Worm (Caenorhabditis elegans) whole organism, L4/young adult: ENCODE measurements around the gene F08G12.3.

Experiments
- W03F9.2 ChIP-seq: fragments of 150-350 bp; optimal IDR thresholded peaks from 2 replicates; lab custom pipeline; 2014; ENCODE audit warnings: missing biosample characterization, missing genetic modification characterization
- dao-5 ChIP-seq: sonication (generic microtip); optimal IDR thresholded peaks from 2 replicates; lab custom pipeline; 2016; ENCODE audit warnings: missing genotype, missing genetic modification characterization, moderate library complexity, missing compliant biosample characterization
- him-1 ChIP-seq: sonication (generic microtip); optimal IDR thresholded peaks from 2 replicates; lab custom pipeline; 2016; ENCODE audit warnings: missing genotype, missing genetic modification reagents, missing genetic modification characterization, missing compliant biosample characterization

The F08G12.3 gene

DNA sequence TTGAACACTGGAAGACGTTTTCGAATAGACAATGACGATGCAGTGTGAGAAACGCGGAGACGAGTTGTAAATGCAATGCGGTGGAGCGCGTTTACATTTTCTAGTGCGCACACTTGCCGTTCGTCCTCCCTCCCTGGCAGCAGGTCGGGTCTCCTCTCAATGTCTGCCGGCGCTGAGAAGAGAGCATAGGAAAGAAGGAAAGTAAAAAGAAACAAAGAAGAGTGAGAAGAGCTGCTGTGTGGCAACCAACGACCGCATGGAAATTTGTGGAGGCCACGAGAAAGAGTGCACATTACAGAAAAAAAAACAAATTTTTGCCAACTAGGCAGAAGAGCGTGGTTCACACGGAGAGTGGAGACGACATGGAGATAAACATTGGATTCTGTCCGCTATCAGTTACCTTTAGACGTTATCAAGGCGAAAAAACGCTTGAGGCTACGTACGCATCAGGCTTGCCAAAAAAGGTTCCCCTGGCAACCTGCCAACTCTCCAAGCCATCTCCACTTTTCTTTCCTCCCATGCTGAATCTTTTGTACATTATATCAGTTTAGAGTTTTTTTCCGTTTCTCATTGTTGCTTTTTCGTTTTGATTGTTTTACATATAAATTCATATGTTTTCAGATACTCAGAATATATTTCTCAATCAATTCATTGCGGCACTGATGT lies at the start of gene F08G12.3, which contains the start of gene snrp-40.1:
TSS of gene F08G12.3 (plus strand) at position 616 of the 666 bp plus-strand sequence.
TSS of gene snrp-40.1 (minus strand) at position 143 of the 666 bp plus-strand sequence.
- TF ChIP-seq him-1 (tag; lab: Kevin White, UChicago): peak; percentile 37
- TF ChIP-seq dao-5 (tag; lab: Kevin White, UChicago): no peak

DNA sequence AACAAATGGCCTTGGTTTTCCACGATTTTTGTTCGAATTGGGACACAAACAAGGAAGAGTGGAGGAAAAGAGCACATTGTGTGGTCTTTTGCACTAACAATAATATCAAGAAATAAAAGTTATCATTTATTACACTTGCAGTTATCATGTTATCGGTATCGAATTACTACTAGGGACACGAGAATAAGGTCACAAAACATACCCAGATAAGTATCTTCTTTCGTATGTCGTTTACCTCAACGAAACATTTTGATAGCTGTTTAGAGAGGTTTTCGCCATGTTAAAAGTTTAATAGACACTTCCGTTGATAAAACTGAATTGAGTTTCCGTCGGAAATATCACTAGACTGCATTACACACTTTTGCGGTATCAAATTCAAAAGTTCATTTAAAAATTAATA lies 49.1 kb upstream of the F08G12.3 start:
- TF ChIP-seq dao-5 (tag; lab: Kevin White, UChicago): no peak
- no peak for TF ChIP-seq W03F9.2 (tag; lab: Kevin White, UChicago)
- TF ChIP-seq him-1 (tag; lab: Kevin White, UChicago): no peak

DNA sequence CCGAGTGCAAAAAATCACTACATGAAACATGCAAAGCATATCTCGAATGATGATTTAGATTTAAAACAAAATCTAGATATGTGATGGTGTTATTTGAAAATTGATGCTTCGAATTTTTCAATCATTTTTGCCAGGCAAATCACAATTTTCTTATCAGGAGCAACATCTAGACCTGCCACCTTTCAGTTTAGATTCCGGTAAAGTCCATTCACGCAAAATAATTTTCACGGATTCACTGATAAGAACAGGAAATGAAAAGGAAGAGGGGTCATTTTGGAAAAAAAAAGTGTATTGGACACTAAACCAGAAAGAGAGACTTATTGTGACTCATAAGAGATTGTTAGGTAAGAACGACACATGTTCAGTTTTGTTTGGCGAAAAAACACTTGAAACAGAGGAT lies 48.1 kb upstream of the F08G12.3 start:
- no peak for TF ChIP-seq W03F9.2 (tag; lab: Kevin White, UChicago)
- no peak for TF ChIP-seq him-1 (tag; lab: Kevin White, UChicago)
- TF ChIP-seq dao-5 (tag; lab: Kevin White, UChicago): no peak

DNA sequence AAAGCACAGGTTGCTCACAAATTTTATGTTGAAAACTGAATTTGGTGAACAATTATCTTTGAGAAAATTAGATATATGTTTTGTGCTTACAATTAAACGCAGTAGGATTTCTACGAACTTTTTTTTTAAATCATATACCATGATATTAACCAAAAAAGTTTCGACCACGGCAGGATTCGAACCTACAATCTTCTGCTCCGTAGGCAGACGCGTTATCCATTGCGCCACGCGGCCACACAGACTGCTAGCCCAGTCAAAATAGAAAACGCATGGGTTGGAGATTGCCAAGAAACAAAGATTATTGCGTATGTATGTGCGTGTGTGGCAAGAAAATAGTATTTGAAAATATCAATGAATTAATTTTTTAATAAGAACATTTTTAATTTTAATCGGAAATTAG lies 47.6 kb upstream of the F08G12.3 start:
- TF ChIP-seq W03F9.2 (tag; lab: Kevin White, UChicago) (peak; percentile 24), him-1 (tag; lab: Kevin White, UChicago) (peak; percentile 37), dao-5 (tag; lab: Kevin White, UChicago) (no peak)

DNA sequence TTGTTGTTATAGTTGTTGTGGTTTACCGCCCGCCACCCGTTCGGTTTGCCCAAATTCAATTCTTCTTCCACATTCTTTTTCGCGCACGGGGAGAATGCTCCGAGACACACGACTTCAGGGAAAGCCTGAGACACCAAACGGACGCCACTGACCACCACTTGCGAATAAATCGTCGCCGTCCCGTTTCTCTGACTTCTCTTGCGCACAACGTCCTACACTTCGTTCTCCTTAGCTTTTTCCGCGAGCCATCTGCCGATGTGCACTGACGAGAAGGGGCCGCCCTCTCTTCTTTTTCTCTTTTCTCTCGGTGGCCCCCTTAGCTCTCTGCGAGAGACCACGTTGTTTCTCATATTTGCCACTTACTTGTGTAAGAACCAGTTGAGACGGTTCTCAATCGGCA lies 43.0 kb upstream of the F08G12.3 start, which contains the start of gene C03A3.1:
TSS of gene C03A3.1 (plus strand) at position 291 of the 400 bp plus-strand sequence.
- TF ChIP-seq dao-5 (tag; lab: Kevin White, UChicago): no peak
- TF ChIP-seq him-1 (tag; lab: Kevin White, UChicago): no peak
- TF ChIP-seq W03F9.2 (tag; lab: Kevin White, UChicago): no peak

DNA sequence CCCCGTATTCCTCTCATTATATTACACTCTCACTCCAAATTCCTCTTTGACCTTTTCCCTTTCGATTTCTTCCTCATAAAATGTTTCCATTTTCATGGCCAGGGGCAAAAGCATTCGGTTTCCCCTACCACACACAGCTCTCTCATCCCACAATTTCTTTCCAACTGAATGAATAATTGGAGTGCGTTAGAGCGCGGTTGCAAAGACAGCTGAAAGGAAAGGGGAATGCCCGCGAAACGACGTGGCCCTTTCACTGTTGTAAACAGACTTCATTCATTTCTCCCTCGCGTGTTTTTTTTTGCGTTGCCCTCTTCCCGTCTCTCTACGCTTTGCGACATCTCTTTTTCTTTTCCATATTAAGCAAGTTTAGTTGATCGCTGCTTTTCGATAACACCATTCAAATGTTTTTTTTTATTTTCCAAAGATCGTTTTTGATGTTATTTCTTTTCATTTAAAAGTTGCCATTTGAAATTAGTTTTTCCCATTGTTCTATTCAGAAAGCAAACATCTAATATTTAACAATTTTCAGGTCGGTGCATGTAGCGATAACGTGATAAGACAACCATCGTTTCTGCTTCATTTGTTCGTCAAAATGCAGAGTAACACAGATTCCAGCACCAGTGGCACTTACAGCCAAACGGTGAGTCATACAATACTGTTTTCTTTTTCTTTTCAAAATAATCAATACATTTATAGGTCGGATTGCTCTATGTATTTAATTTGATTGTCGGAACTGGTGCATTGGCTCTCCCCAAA lies 37.6 kb upstream of the F08G12.3 start, which contains the start of gene C03A3.2:
TSS of gene C03A3.2 (plus strand) at position 530 of the 756 bp plus-strand sequence.
- TF ChIP-seq dao-5 (tag; lab: Kevin White, UChicago): no peak
- TF ChIP-seq W03F9.2 (tag; lab: Kevin White, UChicago): peak; percentile 6
- peak; percentile 12 for TF ChIP-seq him-1 (tag; lab: Kevin White, UChicago)

DNA sequence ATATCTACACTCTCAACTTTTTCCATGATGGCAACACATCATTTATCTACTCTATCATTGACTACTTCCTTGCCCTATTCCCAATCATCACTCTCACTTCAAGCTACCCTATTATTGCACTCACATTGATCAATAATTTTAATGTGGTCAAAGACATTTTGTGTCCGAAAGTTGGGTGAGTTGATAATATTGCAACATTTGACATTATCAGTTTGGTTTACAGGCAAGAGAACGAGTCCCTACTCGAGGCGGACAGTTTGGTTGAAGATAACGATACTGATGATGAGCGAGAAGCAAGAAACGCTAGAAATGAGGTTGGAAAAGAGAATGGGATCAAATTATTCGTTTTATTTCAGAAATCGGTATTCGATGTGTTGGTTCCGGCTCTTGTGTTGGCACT lies 35.3 kb upstream of the F08G12.3 start:
- no peak for TF ChIP-seq W03F9.2 (tag; lab: Kevin White, UChicago)
- TF ChIP-seq him-1 (tag; lab: Kevin White, UChicago): no peak
- no peak for TF ChIP-seq dao-5 (tag; lab: Kevin White, UChicago)

DNA sequence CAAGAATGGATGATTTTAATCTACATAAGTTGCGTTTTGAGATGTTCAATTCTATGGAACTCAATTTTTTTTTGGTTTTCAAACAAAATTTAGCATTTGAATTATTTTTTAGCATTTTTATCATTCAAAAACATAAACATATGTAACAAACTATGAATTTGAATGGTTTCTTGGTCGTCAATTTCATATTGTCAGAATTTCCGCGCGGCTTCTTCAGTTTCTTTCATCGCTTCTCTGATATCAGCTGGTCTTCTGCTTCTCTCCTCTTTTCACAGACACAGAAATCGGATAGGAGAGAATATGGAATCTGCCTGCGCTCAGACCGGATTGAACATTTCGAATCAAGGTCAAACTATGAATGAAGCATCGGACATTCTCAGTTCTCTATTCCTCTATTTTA lies 33.3 kb upstream of the F08G12.3 start, which contains the start of gene C03A3.9:
TSS of gene C03A3.9 (plus strand) at position 301 of the 400 bp plus-strand sequence.
- no peak for TF ChIP-seq him-1 (tag; lab: Kevin White, UChicago)
- TF ChIP-seq dao-5 (tag; lab: Kevin White, UChicago): no peak
- no peak for TF ChIP-seq W03F9.2 (tag; lab: Kevin White, UChicago)

DNA sequence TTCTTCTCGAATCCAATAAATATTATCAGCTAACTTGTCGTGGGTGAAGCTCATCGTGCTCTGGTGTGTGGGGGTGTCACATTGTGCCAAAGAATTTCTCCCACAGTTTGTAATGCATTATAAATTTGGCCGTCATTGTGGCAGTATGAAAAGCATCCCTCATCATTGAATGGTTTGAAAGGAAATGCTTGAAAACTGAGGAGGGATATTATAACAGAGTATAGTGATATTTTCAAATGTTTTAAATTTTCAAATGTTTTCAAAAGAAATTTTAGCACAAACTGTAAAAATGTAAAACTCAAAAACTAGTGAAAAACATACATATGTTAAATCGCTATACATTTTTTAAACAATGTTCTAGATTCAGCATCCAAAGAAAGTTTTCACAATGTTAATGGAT lies 31.1 kb upstream of the F08G12.3 start, which contains the start of gene C03A3.3:
TSS of gene C03A3.3 (minus strand) at position 101 of the 400 bp plus-strand sequence.
- TF ChIP-seq W03F9.2 (tag; lab: Kevin White, UChicago): no peak
- TF ChIP-seq dao-5 (tag; lab: Kevin White, UChicago): no peak
- TF ChIP-seq him-1 (tag; lab: Kevin White, UChicago): no peak

DNA sequence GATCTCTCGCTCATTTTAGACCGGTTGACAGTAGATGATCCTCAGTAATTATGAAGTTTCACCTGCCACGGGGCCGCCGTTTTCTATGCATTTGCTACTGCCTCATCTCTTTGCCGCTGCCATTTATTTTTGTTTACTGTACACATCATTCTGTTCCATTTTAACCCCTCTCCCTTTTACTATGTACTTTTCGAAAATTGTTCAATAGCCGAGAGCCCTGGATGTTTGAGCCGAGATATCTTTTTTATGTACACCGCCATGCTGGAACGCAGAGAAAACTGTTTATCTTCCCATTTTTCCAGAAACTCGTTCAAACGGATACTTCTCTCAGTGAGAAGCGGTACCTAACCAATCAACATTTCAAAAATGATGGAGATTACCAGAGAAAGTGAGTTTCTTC lies 29.2 kb upstream of the F08G12.3 start, which contains the start of gene ifa-1:
TSS of gene ifa-1 (plus strand) at position 301 of the 400 bp plus-strand sequence.
- TF ChIP-seq W03F9.2 (tag; lab: Kevin White, UChicago): no peak
- TF ChIP-seq him-1 (tag; lab: Kevin White, UChicago): no peak
- TF ChIP-seq dao-5 (tag; lab: Kevin White, UChicago): no peak

DNA sequence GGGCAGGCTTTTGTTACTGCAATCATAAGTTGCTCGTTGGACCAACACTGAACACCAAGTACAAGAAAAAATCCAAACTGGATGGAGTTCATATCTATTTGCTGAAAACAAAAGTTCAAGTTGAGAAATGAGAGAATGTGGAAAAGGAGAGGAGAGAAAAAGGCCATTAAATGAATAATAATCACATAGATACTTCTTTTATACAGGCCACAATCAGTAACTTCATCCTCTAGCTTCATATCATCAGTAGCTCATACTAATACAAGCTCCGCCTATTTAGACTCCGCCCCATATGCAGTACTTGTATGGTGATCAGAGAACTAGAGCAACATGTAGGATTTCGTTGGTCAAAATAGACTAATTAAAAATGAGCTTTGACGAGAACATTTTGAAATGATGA lies 20.8 kb upstream of the F08G12.3 start, which contains the start of gene F38B2.2:
TSS of gene F38B2.2 (minus strand) at position 101 of the 400 bp plus-strand sequence.
- no peak for TF ChIP-seq W03F9.2 (tag; lab: Kevin White, UChicago)
- no peak for TF ChIP-seq dao-5 (tag; lab: Kevin White, UChicago)
- no peak for TF ChIP-seq him-1 (tag; lab: Kevin White, UChicago)

DNA sequence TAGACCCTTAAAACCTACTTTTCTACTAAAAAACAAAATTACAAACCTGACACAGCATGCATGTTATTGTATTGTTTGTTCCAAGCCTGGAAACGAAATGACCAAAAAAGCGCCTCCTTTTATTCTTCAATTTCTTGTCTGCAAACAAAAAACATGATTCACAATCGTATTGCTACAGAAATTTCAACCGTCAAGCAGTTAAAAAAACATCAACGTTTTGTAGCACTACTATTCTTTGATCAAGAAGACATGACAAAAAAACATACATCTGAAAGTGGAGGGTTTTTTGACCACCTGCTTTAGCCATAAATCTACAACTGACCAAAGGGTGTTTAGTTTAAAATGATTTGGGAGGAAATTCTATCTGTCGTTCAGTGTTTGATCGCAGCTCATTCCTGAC lies 18.9 kb upstream of the F08G12.3 start, which contains the start of gene F38B2.6:
TSS of gene F38B2.6 (minus strand) at position 101 of the 400 bp plus-strand sequence.
- TF ChIP-seq him-1 (tag; lab: Kevin White, UChicago) (no peak), dao-5 (tag; lab: Kevin White, UChicago) (no peak), W03F9.2 (tag; lab: Kevin White, UChicago) (no peak)

DNA sequence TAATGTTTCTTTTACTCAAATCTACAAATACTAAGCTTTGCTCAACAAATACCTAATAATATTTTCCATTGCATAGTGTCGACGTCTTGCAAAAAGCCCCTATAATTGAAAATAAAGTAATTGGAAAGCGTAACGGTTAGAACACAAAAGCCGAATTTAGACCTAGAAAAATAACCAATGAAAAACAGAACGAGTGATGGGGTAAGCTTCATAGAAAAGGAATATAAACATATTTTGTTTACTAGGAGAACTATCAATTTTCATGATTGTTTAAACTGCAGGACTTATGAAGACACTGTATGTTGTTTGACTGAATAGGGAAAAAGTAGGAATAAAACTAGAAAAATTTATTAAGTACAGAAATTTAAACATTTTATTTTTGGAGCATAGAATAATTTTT lies 13.8 kb upstream of the F08G12.3 start, which contains the start of gene F38B2.3:
TSS of gene F38B2.3 (minus strand) at position 101 of the 400 bp plus-strand sequence.
- TF ChIP-seq W03F9.2 (tag; lab: Kevin White, UChicago): no peak
- TF ChIP-seq dao-5 (tag; lab: Kevin White, UChicago): no peak
